Fruit fly (Drosophila melanogaster): ENCODE measurements around the gene CG7246.
A peak's percentile ranks its signal among the peaks of the same experiment; 100 is the strongest.

Gene CG7246

dm6 chrX:9089254-9090056 lies 8.6 kb upstream of the CG7246 start, which contains the start of gene CCT2 (continued):
- TF ChIP-seq Hsf (GFP tag; optimal IDR thresholded peaks at IDR 0.05) (no peak), Dip3 (GFP tag; optimal IDR thresholded peaks at IDR 0.05) (no peak), CG2116 (GFP tag; optimal IDR thresholded peaks at IDR 0.05) (peak; percentile 86), Max (GFP tag; optimal IDR thresholded peaks at IDR 0.05) (no peak), CG11695 (GFP tag; IDR thresholded peaks at IDR 0.05) (no peak), hbn (GFP tag; IDR thresholded peaks at IDR 0.05; ENCODE audit: partially characterized antibody) (peak; percentile 57), grn (GFP tag; optimal IDR thresholded peaks at IDR 0.05) (no peak), ci (GFP tag; IDR thresholded peaks at IDR 0.05) (0 out of 3 replicates have a peak, but pooled peaks have one; percentile 14), D19B (GFP tag; optimal IDR thresholded peaks at IDR 0.05) (no peak), zfh2 (GFP tag; optimal IDR thresholded peaks at IDR 0.05) (no peak), CG3726 (GFP tag; IDR thresholded peaks at IDR 0.05) (no peak), MTF-1 (GFP tag; optimal IDR thresholded peaks at IDR 0.05; ENCODE audit: borderline replicate concordance) (no peak), B-H1 (GFP tag; IDR thresholded peaks at IDR 0.05) (no peak), lov (optimal IDR thresholded peaks at IDR 0.05) (no peak), lov (GFP tag; IDR thresholded peaks at IDR 0.05) (no peak), Med (GFP tag) (peak; percentile 75), bowl (GFP tag; IDR thresholded peaks at IDR 0.05) (no peak), Opbp (GFP tag; IDR thresholded peaks at IDR 0.05; ENCODE audit: partially characterized antibody) (peak; percentile 73), dan (GFP tag; IDR thresholded peaks at IDR 0.05) (no peak), slou (GFP tag; optimal IDR thresholded peaks at IDR 0.05) (no peak)

dm6 chrX:9087920-9088417 lies 7.1 kb upstream of the CG7246 start, which contains the start of gene CG6999:
Gene CG6999, plus strand, starts transcription at chrX:9088367.
- peak; percentile 34 for TF ChIP-seq BEAF-32 (GFP tag; optimal IDR thresholded peaks at IDR 0.05)
- peak; percentile 60 for TF ChIP-seq Dref (GFP tag; IDR thresholded peaks at IDR 0.05)
- TF ChIP-seq ato (GFP tag; IDR thresholded peaks at IDR 0.05; ENCODE audit: partially characterized antibody): peak; percentile 42; the same call in 1 of the 2 replicates
- peak; percentile 39; the same call in 1 of the 2 replicates for TF ChIP-seq CG13287 (GFP tag; IDR thresholded peaks at IDR 0.05; ENCODE audit: partially characterized antibody)
- peak; percentile 60; the same call in 1 of the 3 replicates for TF ChIP-seq HLH4C (GFP tag; IDR thresholded peaks at IDR 0.05; ENCODE audit: partially characterized antibody)
- peak; percentile 6 for TF ChIP-seq Sry-δ (GFP tag; optimal IDR thresholded peaks at IDR 0.05)
- 0 out of 3 replicates have a peak, but pooled peaks have one; percentile 35 for TF ChIP-seq knrl (GFP tag; IDR thresholded peaks at IDR 0.05; ENCODE audit: partially characterized antibody)
- 0 out of 3 replicates have a peak, but pooled peaks have one; percentile 44 for TF ChIP-seq CG16813 (GFP tag; IDR thresholded peaks at IDR 0.05; ENCODE audit: partially characterized antibody)
- TF ChIP-seq CG14860 (GFP tag; IDR thresholded peaks at IDR 0.05; ENCODE audit: partially characterized antibody): 0 out of 3 replicates have a peak, but pooled peaks have one; percentile 16
- peak; percentile 39; the same call in 2 of the 3 replicates for TF ChIP-seq CG6791 (GFP tag; IDR thresholded peaks at IDR 0.05; ENCODE audit: partially characterized antibody)
- peak; percentile 56; the same call in 1 of the 4 replicates for TF ChIP-seq Dll (GFP tag; IDR thresholded peaks at IDR 0.05; ENCODE audit: partially characterized antibody)
- peak; percentile 36; the same call in 1 of the 2 replicates for TF ChIP-seq bbx (GFP tag; IDR thresholded peaks at IDR 0.05; ENCODE audit: partially characterized antibody)
- 0 out of 3 replicates have a peak, but pooled peaks have one; percentile 39 for TF ChIP-seq Opbp (GFP tag; IDR thresholded peaks at IDR 0.05; ENCODE audit: partially characterized antibody)
- peak; percentile 74 for TF ChIP-seq E2f2 (GFP tag; IDR thresholded peaks at IDR 0.05)
- peak; percentile 33; the same call in 1 of the 2 replicates for TF ChIP-seq Bgb (GFP tag; IDR thresholded peaks at IDR 0.05; ENCODE audit: partially characterized antibody)
- TF ChIP-seq amos (GFP tag; IDR thresholded peaks at IDR 0.05; ENCODE audit: partially characterized antibody): peak; percentile 34; the same call in 1 of the 2 replicates
- peak; percentile 9 for TF ChIP-seq Dp (GFP tag; optimal IDR thresholded peaks at IDR 0.05)
- TF ChIP-seq hb (GFP tag; IDR thresholded peaks at IDR 0.05; ENCODE audit: partially characterized antibody): 0 out of 3 replicates have a peak, but pooled peaks have one; percentile 46
- peak; percentile 54 for TF ChIP-seq Scr (GFP tag; IDR thresholded peaks at IDR 0.05; ENCODE audit: partially characterized antibody)
